Worm (Caenorhabditis elegans): ENCODE data around the gene Y116A8C.43.

The Y116A8C.43 gene

ce11 chrIV:17088849-17089248 is at the start of gene Y116A8C.43:
Y116A8C.43 (plus strand) TSS chrIV:17088851.
- TF ChIP-seq ref-2 (tag; optimal IDR thresholded peaks at IDR 0.05) (no peak), unc-86 (tag; optimal IDR thresholded peaks at IDR 0.05) (no peak), pros-1 (tag; optimal IDR thresholded peaks at IDR 0.05) (no peak), ttx-3 (tag; optimal IDR thresholded peaks at IDR 0.05) (no peak), pqm-1 (tag; optimal IDR thresholded peaks at IDR 0.05) (no peak), ceh-45 (GFP tag; IDR thresholded peaks at IDR 0.05) (no peak), K09A11.1 (tag; optimal IDR thresholded peaks at IDR 0.05; ENCODE audit: insufficient read depth) (no peak), gmeb-2 (tag; optimal IDR thresholded peaks at IDR 0.05) (no peak), syd-9 (tag; optimal IDR thresholded peaks at IDR 0.05) (no peak), madf-2 (tag; optimal IDR thresholded peaks at IDR 0.05) (no peak), odd-2 (tag; optimal IDR thresholded peaks at IDR 0.05) (no peak), F13H6.1 (tag; optimal IDR thresholded peaks at IDR 0.05) (no peak)

ce11 chrIV:17039545-17039944 is 49.1 kb upstream of the Y116A8C.43 start, which contains the start of gene Y116A8C.19:
Y116A8C.19 (minus strand) TSS chrIV:17039645.
- TF ChIP-seq zip-5 (tag; optimal IDR thresholded peaks at IDR 0.05), result no peak
- no peak for TF ChIP-seq ceh-31 (tag; optimal IDR thresholded peaks at IDR 0.05)
- TF ChIP-seq hlh-13 (GFP tag; optimal IDR thresholded peaks at IDR 0.05), result no peak
- no peak for TF ChIP-seq mec-3 (tag; optimal IDR thresholded peaks at IDR 0.05; ENCODE audit: borderline replicate concordance)
- no peak for TF ChIP-seq sdc-2 (tag; optimal IDR thresholded peaks at IDR 0.05)
- TF ChIP-seq unc-42 (tag; optimal IDR thresholded peaks at IDR 0.05), result no peak
- no peak for TF ChIP-seq elt-2 (tag; optimal IDR thresholded peaks at IDR 0.05)
- no peak for TF ChIP-seq elt-4 (tag; optimal IDR thresholded peaks at IDR 0.05)
- no peak for TF ChIP-seq ceh-45 (GFP tag; IDR thresholded peaks at IDR 0.05)
- TF ChIP-seq fkh-10 (GFP tag; optimal IDR thresholded peaks at IDR 0.05), result no peak
- TF ChIP-seq syd-9 (tag; optimal IDR thresholded peaks at IDR 0.05), result no peak
- no peak for TF ChIP-seq eyg-1 (tag; optimal IDR thresholded peaks at IDR 0.05)
- no peak for TF ChIP-seq gmeb-2 (tag; optimal IDR thresholded peaks at IDR 0.05)

ce11 chrIV:17040618-17041017 is 48.0 kb upstream of the Y116A8C.43 start, which contains the start of gene Y116A8C.20:
Y116A8C.20 (plus strand) TSS chrIV:17040918.
- TF ChIP-seq madf-2 (tag; optimal IDR thresholded peaks at IDR 0.05), result no peak
- no peak for TF ChIP-seq pros-1 (tag; optimal IDR thresholded peaks at IDR 0.05)
- TF ChIP-seq ceh-30 (tag; optimal IDR thresholded peaks at IDR 0.05), result no peak
- TF ChIP-seq ceh-31 (tag; optimal IDR thresholded peaks at IDR 0.05), result no peak
- no peak for TF ChIP-seq ceh-34 (tag; optimal IDR thresholded peaks at IDR 0.05)
- no peak for TF ChIP-seq ceh-24 (tag; optimal IDR thresholded peaks at IDR 0.05)
- TF ChIP-seq ceh-22 (tag; optimal IDR thresholded peaks at IDR 0.05), result no peak
- no peak for TF ChIP-seq T23F11.4 (GFP tag; optimal IDR thresholded peaks at IDR 0.05)
- TF ChIP-seq pax-1 (tag; optimal IDR thresholded peaks at IDR 0.05), result no peak
- TF ChIP-seq ceh-19 (GFP tag; optimal IDR thresholded peaks at IDR 0.05), result no peak
- no peak for TF ChIP-seq C08G9.2 (tag; optimal IDR thresholded peaks at IDR 0.05)
- TF ChIP-seq F13H6.1 (tag; optimal IDR thresholded peaks at IDR 0.05), result no peak
- no peak for TF ChIP-seq npax-4 (tag; optimal IDR thresholded peaks at IDR 0.05)
- no peak for TF ChIP-seq ceh-9 (tag; optimal IDR thresholded peaks at IDR 0.05)
- TF ChIP-seq hlh-15 (tag; optimal IDR thresholded peaks at IDR 0.05), result no peak

- TF ChIP-seq Y22D7AL.16 (tag; optimal IDR thresholded peaks at IDR 0.05), result no peak
- TF ChIP-seq hlh-13 (GFP tag; optimal IDR thresholded peaks at IDR 0.05), result no peak
- TF ChIP-seq ztf-16 (tag; optimal IDR thresholded peaks at IDR 0.05), result no peak
- TF ChIP-seq ttx-3 (tag; optimal IDR thresholded peaks at IDR 0.05), result no peak
- TF ChIP-seq fkh-6 (tag; optimal IDR thresholded peaks at IDR 0.05), result no peak
- TF ChIP-seq hlh-30 (tag; optimal IDR thresholded peaks at IDR 0.05; ENCODE audit: insufficient read depth), result no peak
- TF ChIP-seq pag-3 (tag; optimal IDR thresholded peaks at IDR 0.05; ENCODE audit: borderline replicate concordance), result no peak
- no peak for TF ChIP-seq ceh-19 (GFP tag; optimal IDR thresholded peaks at IDR 0.05)
- no peak for TF ChIP-seq syd-9 (tag; optimal IDR thresholded peaks at IDR 0.05)
- TF ChIP-seq K09A11.1 (tag; optimal IDR thresholded peaks at IDR 0.05; ENCODE audit: insufficient read depth), result no peak
- no peak for TF ChIP-seq ceh-9 (tag; optimal IDR thresholded peaks at IDR 0.05)
- no peak for TF ChIP-seq che-1 (tag; optimal IDR thresholded peaks at IDR 0.05)
- TF ChIP-seq pros-1 (tag; optimal IDR thresholded peaks at IDR 0.05), result no peak
Measured at ce11 chrIV:17045691-17046090, 43.0 kb upstream of the Y116A8C.43 start, which contains the start of gene clec-195. clec-195 (minus strand) TSS chrIV:17045791.

All from whole organism, late embryonic.